Worm (Caenorhabditis elegans): ENCODE data around the gene D1086.9.

ce11 chrV:14069899-14070298, 34.2 kb upstream of the D1086.9 start:
- TF ChIP-seq ama-1 (optimal IDR thresholded peaks at IDR 0.05) (no peak), pha-4 (tag; optimal IDR thresholded peaks at IDR 0.05) (no peak), ceh-18 (tag; optimal IDR thresholded peaks at IDR 0.05) (no peak), nfya-1 (tag; optimal IDR thresholded peaks at IDR 0.05) (no peak), ceh-9 (tag; optimal IDR thresholded peaks at IDR 0.05) (no peak), npax-4 (tag; optimal IDR thresholded peaks at IDR 0.05) (no peak)

All from whole organism, late embryonic.